Worm (Caenorhabditis elegans) whole organism, L2 larva: ENCODE data around the gene sto-4.

ENCODE experiments used
- aly-2 ChIP-seq: fragments of 150-350 bp; optimal IDR thresholded peaks from 2 replicates; lab custom pipeline; 2014; ENCODE audit warnings: missing biosample characterization, missing genetic modification characterization
- ama-1 ChIP-seq: fragments of 150-350 bp; optimal IDR thresholded peaks from 2 replicates; lab custom pipeline; 2018; ENCODE audit warnings: inconsistent platforms
- crh-2 ChIP-seq: sonication (generic microtip); optimal IDR thresholded peaks from 2 replicates; lab custom pipeline; 2017; ENCODE audit warnings: missing biosample characterization, missing genetic modification characterization
- lin-39 ChIP-seq: fragments of 150-350 bp; optimal IDR thresholded peaks from 2 replicates; lab custom pipeline; 2014; ENCODE audit warnings: missing biosample characterization, missing genetic modification reagents, missing genetic modification characterization
- mdl-1 ChIP-seq, 2 experiments: fragments of 150-350 bp in 1 of 2; sonication (generic microtip) in 1 of 2; optimal IDR thresholded peaks; 2 replicates each; lab custom pipeline; 2017; ENCODE audit warnings: missing biosample characterization in 2 of 2, missing genetic modification characterization in 2 of 2
- nhr-10 ChIP-seq: sonication (generic microtip); optimal IDR thresholded peaks from 2 replicates; lab custom pipeline; 2017; ENCODE audit warnings: missing biosample characterization, missing genetic modification characterization
- nhr-11 ChIP-seq: fragments of 150-350 bp; optimal IDR thresholded peaks from 2 replicates; lab custom pipeline; 2014; ENCODE audit warnings: missing biosample characterization, missing genetic modification characterization
- nhr-237 ChIP-seq: fragments of 150-350 bp; optimal IDR thresholded peaks from 2 replicates; lab custom pipeline; 2014; ENCODE audit warnings: missing biosample characterization, missing genetic modification characterization
- sem-4 ChIP-seq: fragments of 150-350 bp; optimal IDR thresholded peaks from 2 replicates; lab custom pipeline; 2014; ENCODE audit warnings: missing biosample characterization, missing genetic modification reagents, missing genetic modification characterization
- ztf-4 ChIP-seq: fragments of 150-350 bp; optimal IDR thresholded peaks from 2 replicates; lab custom pipeline; 2014; ENCODE audit warnings: missing biosample characterization, missing genetic modification characterization

ce11 chrX:11656519-11657006 lies 12.6 kb downstream of the sto-4 start, which contains the start of gene T04F8.2:
- TF ChIP-seq nhr-11 (tag; lab: Kevin White, UChicago) (no peak), sem-4 (tag; lab: Kevin White, UChicago) (peak; percentile 42), ama-1 (lab: Kevin White, UChicago) (no peak), ztf-4 (tag; lab: Kevin White, UChicago) (no peak), crh-2 (tag; lab: Kevin White, UChicago) (peak; percentile 69), nhr-10 (no peak), nhr-237 (tag; lab: Kevin White, UChicago) (no peak), mdl-1 (tag; optimal IDR thresholded peaks at IDR 0.05; lab: Kevin White, UChicago) (no peak), aly-2 (tag; lab: Kevin White, UChicago) (no peak), lin-39 (tag; lab: Kevin White, UChicago) (no peak)
